Fruit fly (Drosophila melanogaster): Measurements from ENCODE around the gene CG5194.

Gene CG5194

dm6 chr3L:9025680-9026079 is 16.0 kb upstream of the CG5194 start (continued):
- no peak for TF ChIP-seq Sox15 (GFP tag; optimal IDR thresholded peaks at IDR 0.05)
- no peak for TF ChIP-seq CG7368 (GFP tag; optimal IDR thresholded peaks at IDR 0.05)
- TF ChIP-seq CG8119 (GFP tag; IDR thresholded peaks at IDR 0.05), result no peak
- no peak for TF ChIP-seq CG8319 (GFP tag; optimal IDR thresholded peaks at IDR 0.05)
- no peak for TF ChIP-seq CG11762 (GFP tag; optimal IDR thresholded peaks at IDR 0.05; ENCODE audit: insufficient read depth)
- no peak for TF ChIP-seq CG8632 (GFP tag; optimal IDR thresholded peaks at IDR 0.05)
- TF ChIP-seq salr (GFP tag; optimal IDR thresholded peaks at IDR 0.05), result no peak
- TF ChIP-seq ss (GFP tag; optimal IDR thresholded peaks at IDR 0.05), result peak in 1 of 2 experiments; percentile 31
- TF ChIP-seq Sox14 (GFP tag; optimal IDR thresholded peaks at IDR 0.05), result no peak
- peak; percentile 15 for TF ChIP-seq Ets96B (tag; optimal IDR thresholded peaks at IDR 0.05)
- TF ChIP-seq fkh (GFP tag; optimal IDR thresholded peaks at IDR 0.05), result no peak
- TF ChIP-seq fd85E (GFP tag; optimal IDR thresholded peaks at IDR 0.05), result no peak
- no peak for TF ChIP-seq CG6808 (GFP tag; optimal IDR thresholded peaks at IDR 0.05)
- no peak for TF ChIP-seq lz (GFP tag; optimal IDR thresholded peaks at IDR 0.05)
- TF ChIP-seq vri (GFP tag; optimal IDR thresholded peaks at IDR 0.05), result no peak
- TF ChIP-seq Met (GFP tag; optimal IDR thresholded peaks at IDR 0.05), result no peak
- no peak for TF ChIP-seq CG6792 (GFP tag; optimal IDR thresholded peaks at IDR 0.05)
- TF ChIP-seq CG15336 (GFP tag; IDR thresholded peaks at IDR 0.05), result no peak
- TF ChIP-seq achi (GFP tag; optimal IDR thresholded peaks at IDR 0.05), result no peak
- peak; percentile 10 for TF ChIP-seq CG3032 (tag; optimal IDR thresholded peaks at IDR 0.05)
- peak; percentile 11 for TF ChIP-seq CG10669 (GFP tag; optimal IDR thresholded peaks at IDR 0.05)
- no peak for TF ChIP-seq CG31627 (GFP tag; optimal IDR thresholded peaks at IDR 0.05)
- TF ChIP-seq CG16779 (tag; optimal IDR thresholded peaks at IDR 0.05), result no peak
- no peak for TF ChIP-seq Hr38 (GFP tag; optimal IDR thresholded peaks at IDR 0.05)
- no peak for TF ChIP-seq Eip93F (GFP tag; optimal IDR thresholded peaks at IDR 0.05)
- TF ChIP-seq spab (GFP tag; optimal IDR thresholded peaks at IDR 0.05), result no peak
- no peak for TF ChIP-seq Ets21C (GFP tag; optimal IDR thresholded peaks at IDR 0.05)
- peak; percentile 11 for TF ChIP-seq CG10631 (GFP tag; optimal IDR thresholded peaks at IDR 0.05)
- peak; percentile 33 for TF ChIP-seq CG3919 (GFP tag; optimal IDR thresholded peaks at IDR 0.05)

- TF ChIP-seq fd59A (GFP tag; optimal IDR thresholded peaks at IDR 0.05), result no peak
- TF ChIP-seq Gug (GFP tag; IDR thresholded peaks at IDR 0.05), result no peak
- no peak for TF ChIP-seq Hr38 (GFP tag; optimal IDR thresholded peaks at IDR 0.05)
- no peak for TF ChIP-seq CG16779 (tag; optimal IDR thresholded peaks at IDR 0.05)
- no peak for TF ChIP-seq fkh (GFP tag; optimal IDR thresholded peaks at IDR 0.05)
- TF ChIP-seq CG6808 (GFP tag; optimal IDR thresholded peaks at IDR 0.05), result no peak
- TF ChIP-seq Ets21C (GFP tag; optimal IDR thresholded peaks at IDR 0.05), result no peak
- TF ChIP-seq dac (GFP tag; optimal IDR thresholded peaks at IDR 0.05), result no peak
- TF ChIP-seq vri (GFP tag; optimal IDR thresholded peaks at IDR 0.05), result no peak
- TF ChIP-seq CG8319 (GFP tag; optimal IDR thresholded peaks at IDR 0.05), result no peak
- TF ChIP-seq CG8632 (GFP tag; optimal IDR thresholded peaks at IDR 0.05), result no peak
- TF ChIP-seq CG3032 (tag; optimal IDR thresholded peaks at IDR 0.05), result no peak
- TF ChIP-seq CG10669 (GFP tag; optimal IDR thresholded peaks at IDR 0.05), result no peak
- no peak for TF ChIP-seq achi (GFP tag; optimal IDR thresholded peaks at IDR 0.05)
- TF ChIP-seq Sox14 (GFP tag; optimal IDR thresholded peaks at IDR 0.05), result no peak
- TF ChIP-seq fd85E (GFP tag; optimal IDR thresholded peaks at IDR 0.05), result no peak
- no peak for TF ChIP-seq CG31627 (GFP tag; optimal IDR thresholded peaks at IDR 0.05)
Measured at dm6 chr3L:9025178-9025577, 15.5 kb upstream of the CG5194 start.

DNA sequence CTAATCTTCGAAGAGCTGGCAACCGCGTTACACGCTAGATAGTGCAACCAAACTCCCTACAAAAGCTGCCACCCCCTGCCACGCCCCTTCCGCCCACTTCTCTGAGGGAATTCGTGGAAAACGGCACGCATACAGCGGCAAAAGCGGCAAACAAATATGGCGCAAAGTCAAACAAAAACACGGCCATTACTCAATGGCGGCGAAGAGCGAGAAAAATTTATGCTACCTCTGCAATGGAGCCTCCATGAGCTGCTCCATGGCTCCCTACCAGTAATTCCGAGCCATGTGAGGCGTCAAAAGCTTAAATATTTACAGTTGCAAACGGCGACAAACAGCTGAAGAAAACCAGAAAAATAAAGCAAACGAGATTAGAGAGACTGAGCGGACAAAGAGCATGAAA is 15.1 kb upstream of the CG5194 start:
- no peak for TF ChIP-seq Lpt (GFP tag; optimal IDR thresholded peaks at IDR 0.05)
- TF ChIP-seq fkh (GFP tag; optimal IDR thresholded peaks at IDR 0.05), result peak; percentile 76

- TF ChIP-seq Hr39 (GFP tag; optimal IDR thresholded peaks at IDR 0.05) (peak; percentile 60), salr (GFP tag; optimal IDR thresholded peaks at IDR 0.05) (no peak), CG32006 (GFP tag; optimal IDR thresholded peaks at IDR 0.05) (no peak), achi (GFP tag; optimal IDR thresholded peaks at IDR 0.05) (peak; percentile 9), Hr4 (GFP tag; optimal IDR thresholded peaks at IDR 0.05) (no peak), Smox (GFP tag; optimal IDR thresholded peaks at IDR 0.05) (peak; percentile 19), CG8632 (GFP tag; optimal IDR thresholded peaks at IDR 0.05) (no peak), Blimp-1 (GFP tag; optimal IDR thresholded peaks at IDR 0.05) (no peak), OdsH (GFP tag; optimal IDR thresholded peaks at IDR 0.05) (peak; percentile 9), CG31627 (GFP tag; optimal IDR thresholded peaks at IDR 0.05) (peak; percentile 41), dac (GFP tag; optimal IDR thresholded peaks at IDR 0.05) (no peak), CG6276 (GFP tag; optimal IDR thresholded peaks at IDR 0.05) (no peak), CG9139 (GFP tag; optimal IDR thresholded peaks at IDR 0.05) (no peak), fd85E (GFP tag; optimal IDR thresholded peaks at IDR 0.05) (no peak), acj6 (GFP tag; optimal IDR thresholded peaks at IDR 0.05) (peak; percentile 16), Sox14 (GFP tag; optimal IDR thresholded peaks at IDR 0.05) (no peak), Met (GFP tag; optimal IDR thresholded peaks at IDR 0.05) (peak; percentile 41), cyc (GFP tag; optimal IDR thresholded peaks at IDR 0.05) (no peak), CG6163 (GFP tag; IDR thresholded peaks at IDR 0.05) (peak; percentile 54; the same call in 1 of the 3 replicates), pdm3 (GFP tag; optimal IDR thresholded peaks at IDR 0.05) (no peak), Ets21C (GFP tag; optimal IDR thresholded peaks at IDR 0.05) (peak; percentile 2)
Measured at dm6 chr3L:9023627-9024026, 14.0 kb upstream of the CG5194 start.

Data from whole organism, prepupa.